Worm (Caenorhabditis elegans) whole organism, midembryonic: Measurements from ENCODE around the gene srj-10.

Experiments
- cog-1 ChIP-seq: sonication (generic microtip); optimal IDR thresholded peaks from 2 replicates; lab custom pipeline; 2016; ENCODE audit warnings: missing genetic modification characterization, missing compliant biosample characterization
- ref-1 ChIP-seq: fragments of 200-800 bp; sonication (Bioruptor generic); conservative IDR thresholded peaks from 2 replicates; pipeline ENCODE4 v1.3.6; 2022; ENCODE audit warnings: missing genetic modification reagents, missing genetic modification characterization, missing compliant biosample characterization

ce11 chrV:16080039-16080438 is 6.3 kb upstream of the srj-10 start:
- no peak for TF ChIP-seq ref-1 (GFP tag; lab: Robert Waterston, UW)
- TF ChIP-seq cog-1 (tag; lab: Kevin White, UChicago) = no peak
